Fruit fly (Drosophila melanogaster) whole organism, prepupa: ENCODE measurements around the gene CG10638.

Experiments
- CG15336 ChIP-seq: fragments of 200-800 bp; sonication (Bioruptor generic); IDR thresholded peaks from 2 replicates; pipeline ENCODE4 v1.3.6; 2022; ENCODE audit warnings: missing biosample characterization, missing genetic modification characterization
- CG31627 ChIP-seq: fragments of 200-800 bp; sonication (Bioruptor generic); optimal IDR thresholded peaks from 3 replicates; lab custom pipeline; 2016; ENCODE audit warnings: missing biosample characterization, missing genetic modification characterization
- CG34406 ChIP-seq: fragments of 200-800 bp; sonication (Bioruptor generic); optimal IDR thresholded peaks from 3 replicates; lab custom pipeline; 2016; ENCODE audit warnings: missing biosample characterization, missing genetic modification characterization
- CG4318 ChIP-seq: fragments of 200-800 bp; sonication (Bioruptor generic); optimal IDR thresholded peaks from 3 replicates; lab custom pipeline; 2017; ENCODE audit warnings: missing biosample characterization, mild to moderate bottlenecking, missing genetic modification characterization
- CG9139 ChIP-seq: fragments of 200-800 bp; sonication (Bioruptor generic); optimal IDR thresholded peaks from 3 replicates; lab custom pipeline; 2017; ENCODE audit warnings: missing biosample characterization, mild to moderate bottlenecking, missing genetic modification characterization
- Eip78C ChIP-seq: fragments of 200-800 bp; sonication (Bioruptor generic); peaks from one replicate; lab custom pipeline; 2016; ENCODE audit warnings: missing biosample characterization, missing genetic modification characterization
- Ets96B ChIP-seq: fragments of 200-800 bp; optimal IDR thresholded peaks from 2 replicates; lab custom pipeline; 2019; ENCODE audit warnings: missing biosample characterization, mild to moderate bottlenecking, missing genetic modification characterization, moderate library complexity
- Gug ChIP-seq: fragments of 200-800 bp; sonication (Bioruptor generic); IDR thresholded peaks from 2 replicates; pipeline ENCODE4 v1.3.6; 2022; ENCODE audit warnings: missing biosample characterization, missing genetic modification characterization
- Lpt ChIP-seq: fragments of 200-800 bp; sonication (Bioruptor generic); optimal IDR thresholded peaks from 3 replicates; lab custom pipeline; 2016; ENCODE audit warnings: missing biosample characterization, missing genetic modification characterization
- Sox14 ChIP-seq: fragments of 200-800 bp; sonication (Bioruptor generic); optimal IDR thresholded peaks from 3 replicates; lab custom pipeline; 2016; ENCODE audit warnings: missing biosample characterization, missing genetic modification characterization
- lz ChIP-seq: fragments of 200-800 bp; sonication (Bioruptor generic); optimal IDR thresholded peaks from 3 replicates; lab custom pipeline; 2016; ENCODE audit warnings: missing biosample characterization, missing genetic modification characterization
- svp ChIP-seq: fragments of 200-800 bp; sonication (Bioruptor generic); peaks from one replicate; lab custom pipeline; 2016; ENCODE audit warnings: missing biosample characterization, missing genetic modification characterization

- no peak for TF ChIP-seq CG4318 (GFP tag; lab: Kevin White, UChicago)
- no peak for TF ChIP-seq lz (GFP tag; lab: Kevin White, UChicago)
- TF ChIP-seq CG31627 (GFP tag; lab: Kevin White, UChicago), result no peak
- TF ChIP-seq CG15336, result peak; percentile 87
- peak; percentile 95 for TF ChIP-seq svp (GFP tag; lab: Kevin White, UChicago)
- peak; percentile 29 for TF ChIP-seq CG34406 (GFP tag; lab: Kevin White, UChicago)
- peak; percentile 83 for TF ChIP-seq Lpt (GFP tag; lab: Kevin White, UChicago)
- no peak; the same call in 1 of the 2 replicates for TF ChIP-seq Gug (GFP tag; lab: Robert Waterston, UW)
- TF ChIP-seq Ets96B (tag; lab: Kevin White, UChicago), result peak; percentile 73
- peak; percentile 16 for TF ChIP-seq Sox14 (GFP tag; lab: Kevin White, UChicago)
- peak; percentile 26 for TF ChIP-seq Eip78C (GFP tag; lab: Kevin White, UChicago)
- peak; percentile 84 for TF ChIP-seq CG9139 (GFP tag; lab: Kevin White, UChicago)
These were observed 14.8 kb upstream of the CG10638 start for dm6 chr3L:12515691-12516455.
